Worm (Caenorhabditis elegans) whole organism, late embryonic: ENCODE data around the gene Y43F8C.15.
"Not testable (repeated sequence)": the region's sequence is repeated elsewhere in the genome, so short reads cannot be mapped to it uniquely, and the experiment has no call there.

ENCODE experiments used
- C38D4.7 ChIP-seq: fragments of 200-800 bp; sonication (Bioruptor generic); optimal IDR thresholded peaks from 2 replicates; lab custom pipeline; 2018; ENCODE audit warnings: mild to moderate bottlenecking, missing genetic modification characterization, moderate library complexity, missing compliant biosample characterization
- K09A11.1 ChIP-seq: sonication (generic microtip); optimal IDR thresholded peaks from 2 replicates; lab custom pipeline; 2017; ENCODE audit warnings: antibody characterized with exemption, mild to moderate bottlenecking, missing genetic modification characterization, missing compliant biosample characterization; ENCODE audit not compliant: insufficient read depth
- ahr-1 ChIP-seq: sonication (generic microtip); optimal IDR thresholded peaks from 2 replicates; lab custom pipeline; 2016; ENCODE audit warnings: missing genetic modification characterization, missing compliant biosample characterization
- ceh-14 ChIP-seq: sonication (generic microtip); optimal IDR thresholded peaks from 2 replicates; lab custom pipeline; 2016; ENCODE audit warnings: missing genotype, missing genetic modification characterization, missing compliant biosample characterization
- ceh-19 ChIP-seq: fragments of 200-800 bp; sonication (Bioruptor generic); optimal IDR thresholded peaks from 2 replicates; lab custom pipeline; 2018; ENCODE audit warnings: mild to moderate bottlenecking, missing genetic modification characterization, missing compliant biosample characterization
- ceh-2 ChIP-seq: sonication (generic microtip); optimal IDR thresholded peaks from 2 replicates; lab custom pipeline; 2016; ENCODE audit warnings: missing genotype, missing genetic modification characterization, missing compliant biosample characterization
- ceh-24 ChIP-seq: sonication (generic microtip); optimal IDR thresholded peaks from 2 replicates; lab custom pipeline; 2016; ENCODE audit warnings: mild to moderate bottlenecking, missing genetic modification characterization, missing compliant biosample characterization
- ceh-30 ChIP-seq: fragments of 150-350 bp; optimal IDR thresholded peaks from 2 replicates; lab custom pipeline; 2014; ENCODE audit warnings: missing biosample characterization, missing genetic modification characterization
- ceh-34 ChIP-seq: sonication (generic microtip); optimal IDR thresholded peaks from 2 replicates; lab custom pipeline; 2016; ENCODE audit warnings: mild to moderate bottlenecking, missing genetic modification characterization, missing compliant biosample characterization
- ceh-48 ChIP-seq: sonication (generic microtip); optimal IDR thresholded peaks from 2 replicates; lab custom pipeline; 2016; ENCODE audit warnings: missing genetic modification characterization, inconsistent platforms, missing compliant biosample characterization
- elt-2 ChIP-seq: sonication (generic microtip); optimal IDR thresholded peaks from 2 replicates; lab custom pipeline; 2016; ENCODE audit warnings: missing genetic modification reagents, missing genetic modification characterization, missing compliant biosample characterization
- elt-4 ChIP-seq: sonication (generic microtip); optimal IDR thresholded peaks from 2 replicates; lab custom pipeline; 2016; ENCODE audit warnings: missing genetic modification characterization, missing compliant biosample characterization
- ets-4 ChIP-seq: sonication (generic microtip); optimal IDR thresholded peaks from 2 replicates; lab custom pipeline; 2016; ENCODE audit warnings: missing genetic modification characterization, missing compliant biosample characterization
- eyg-1 ChIP-seq: sonication (generic microtip); optimal IDR thresholded peaks from 2 replicates; lab custom pipeline; 2016; ENCODE audit warnings: missing genotype, missing genetic modification characterization, missing compliant biosample characterization
- fax-1 ChIP-seq: sonication (generic microtip); optimal IDR thresholded peaks from 2 replicates; lab custom pipeline; 2016; ENCODE audit warnings: missing genotype, missing genetic modification characterization, missing compliant biosample characterization
- gmeb-2 ChIP-seq: sonication (generic microtip); optimal IDR thresholded peaks from 2 replicates; lab custom pipeline; 2016; ENCODE audit warnings: missing genetic modification characterization, inconsistent platforms, missing compliant biosample characterization
- hlh-13 ChIP-seq: fragments of 200-800 bp; sonication (Bioruptor generic); optimal IDR thresholded peaks from 2 replicates; lab custom pipeline; 2018; ENCODE audit warnings: mild to moderate bottlenecking, missing genetic modification characterization, missing compliant biosample characterization
- hlh-15 ChIP-seq: sonication (generic microtip); optimal IDR thresholded peaks from 2 replicates; lab custom pipeline; 2016; ENCODE audit warnings: missing genetic modification characterization, missing compliant biosample characterization
- hlh-8 ChIP-seq: sonication (generic microtip); optimal IDR thresholded peaks from 2 replicates; lab custom pipeline; 2016; ENCODE audit warnings: missing genotype, missing genetic modification characterization, missing compliant biosample characterization
- lim-6 ChIP-seq: sonication (generic microtip); optimal IDR thresholded peaks from 2 replicates; lab custom pipeline; 2016; ENCODE audit warnings: missing genetic modification characterization, missing compliant biosample characterization
- mec-3 ChIP-seq: sonication (generic microtip); optimal IDR thresholded peaks from 2 replicates; lab custom pipeline; 2016; ENCODE audit warnings: borderline replicate concordance, missing genetic modification characterization, missing compliant biosample characterization
- nfya-1 ChIP-seq: sonication (generic microtip); optimal IDR thresholded peaks from 2 replicates; lab custom pipeline; 2017; ENCODE audit warnings: missing genetic modification characterization, mild to moderate bottlenecking, missing compliant biosample characterization, antibody characterized with exemption, moderate library complexity
- nhr-232 ChIP-seq: sonication (generic microtip); optimal IDR thresholded peaks from 2 replicates; lab custom pipeline; 2016; ENCODE audit warnings: missing genetic modification characterization, missing compliant biosample characterization
- pat-9 ChIP-seq: fragments of 200-800 bp; sonication (Bioruptor generic); optimal IDR thresholded peaks from 2 replicates; lab custom pipeline; 2018; ENCODE audit warnings: mild to moderate bottlenecking, missing genetic modification characterization, moderate library complexity, missing compliant biosample characterization
- pqm-1 ChIP-seq: sonication (generic microtip); optimal IDR thresholded peaks from 2 replicates; lab custom pipeline; 2016; ENCODE audit warnings: missing genetic modification characterization, missing compliant biosample characterization
- sdc-2 ChIP-seq: sonication (generic microtip); optimal IDR thresholded peaks from 2 replicates; lab custom pipeline; 2016; ENCODE audit warnings: missing genotype, missing genetic modification characterization, missing compliant biosample characterization
- sox-2 ChIP-seq: fragments of 200-800 bp; sonication (Bioruptor generic); IDR thresholded peaks from 2 replicates; pipeline ENCODE4 v1.3.6; 2022; ENCODE audit warnings: missing genetic modification reagents, missing genetic modification characterization, missing compliant biosample characterization
- syd-9 ChIP-seq: sonication (generic microtip); optimal IDR thresholded peaks from 2 replicates; lab custom pipeline; 2016; ENCODE audit warnings: mild to moderate bottlenecking, missing genetic modification characterization, moderate library complexity, missing compliant biosample characterization
- tbx-7 ChIP-seq: sonication (generic microtip); optimal IDR thresholded peaks from 2 replicates; lab custom pipeline; 2016; ENCODE audit warnings: missing genotype, missing genetic modification characterization, missing compliant biosample characterization
- ttx-3 ChIP-seq: sonication (generic microtip); optimal IDR thresholded peaks from 2 replicates; lab custom pipeline; 2016; ENCODE audit warnings: missing genetic modification reagents, missing genetic modification characterization, missing compliant biosample characterization
- unc-3 ChIP-seq, 2 experiments: fragments of 200-800 bp in 1 of 2; sonication (Bioruptor generic) in 1 of 2; sonication (generic microtip) in 1 of 2; conservative IDR thresholded peaks in 1 of 2; optimal IDR thresholded peaks in 1 of 2; 2 replicates each; pipeline versions ENCODE4 v1.3.6 to Lab custom; 2016 to 2022; ENCODE audit warnings: missing compliant biosample characterization in 2 of 2, missing genetic modification characterization in 2 of 2, missing genetic modification reagents in 1 of 2
- unc-42 ChIP-seq: sonication (generic microtip); optimal IDR thresholded peaks from 2 replicates; lab custom pipeline; 2016; ENCODE audit warnings: missing genotype, missing genetic modification characterization, missing compliant biosample characterization
- unc-86 ChIP-seq: sonication (generic microtip); optimal IDR thresholded peaks from 2 replicates; lab custom pipeline; 2016; ENCODE audit warnings: missing genetic modification characterization, missing compliant biosample characterization

Gene Y43F8C.15

DNA sequence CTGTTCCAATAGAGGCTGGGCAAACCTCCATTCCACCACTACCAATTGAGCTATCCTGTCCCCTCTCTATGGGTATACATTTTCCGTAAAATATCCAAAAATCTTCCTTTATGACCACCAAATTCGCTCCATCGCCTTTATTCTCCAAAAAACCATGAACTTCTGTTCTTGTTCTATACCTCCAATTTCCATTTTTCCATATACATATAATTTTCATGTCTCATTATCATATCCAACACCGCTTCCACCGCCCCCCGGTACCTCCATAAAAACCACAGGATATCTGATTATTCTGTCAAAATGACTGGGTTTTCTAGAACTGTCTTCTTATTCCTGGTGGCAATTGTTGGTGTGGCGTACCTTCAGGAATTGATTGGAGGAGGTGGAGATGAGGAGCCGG, 5.4 kb upstream of the Y43F8C.15 start, which contains the start of gene Y43F8C.17:
TSS of gene Y43F8C.17 (plus strand) at position 301 of the 400 bp plus-strand sequence.
- no peak for TF ChIP-seq nfya-1 (tag; lab: Kevin White, UChicago)
- no peak for TF ChIP-seq tbx-7 (tag; lab: Kevin White, UChicago)
- TF ChIP-seq gmeb-2 (tag; lab: Kevin White, UChicago) = no peak
- no peak for TF ChIP-seq K09A11.1 (tag; lab: Kevin White, UChicago)
- no peak for TF ChIP-seq unc-42 (tag; lab: Kevin White, UChicago)
- no peak for TF ChIP-seq ceh-30 (tag; lab: Kevin White, UChicago)
- TF ChIP-seq lim-6 (tag; lab: Kevin White, UChicago) = no peak
- TF ChIP-seq unc-3 (GFP tag; conservative IDR thresholded peaks at IDR 0.05; lab: Robert Waterston, UW) = no peak
- TF ChIP-seq unc-3 (tag; optimal IDR thresholded peaks at IDR 0.05; lab: Kevin White, UChicago) = no peak
- no peak for TF ChIP-seq sox-2 (GFP tag; lab: Robert Waterston, UW)
- TF ChIP-seq ceh-14 (tag; lab: Kevin White, UChicago) = no peak
- no peak for TF ChIP-seq ceh-48 (tag; lab: Kevin White, UChicago)
- TF ChIP-seq ceh-19 (GFP tag; lab: Kevin White, UChicago) = no peak
- no peak for TF ChIP-seq eyg-1 (tag; lab: Kevin White, UChicago)
- no peak for TF ChIP-seq hlh-8 (tag; lab: Kevin White, UChicago)
- no peak for TF ChIP-seq elt-4
- TF ChIP-seq ceh-34 (tag; lab: Kevin White, UChicago) = no peak
- no peak for TF ChIP-seq C38D4.7 (GFP tag; lab: Kevin White, UChicago)
- TF ChIP-seq mec-3 (tag; lab: Kevin White, UChicago) = no peak

DNA sequence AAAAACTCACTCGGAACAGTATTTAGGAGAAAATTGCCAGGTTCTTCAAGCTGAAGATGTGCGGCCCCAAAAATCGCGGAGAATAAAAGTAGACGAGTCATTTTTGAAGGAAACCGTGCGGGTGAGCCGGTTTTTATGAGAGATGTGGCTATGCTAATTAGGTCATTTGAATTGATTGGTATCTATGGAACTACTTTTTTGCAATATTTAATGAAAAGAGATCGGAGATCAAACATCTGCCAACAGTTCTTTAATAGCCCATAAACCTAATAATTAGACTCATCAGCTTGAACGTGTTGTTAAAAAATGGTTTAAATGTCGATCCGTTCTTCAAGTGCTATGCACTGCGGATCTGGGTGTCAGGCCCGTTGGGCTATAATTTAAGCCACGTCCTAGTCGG, 5.0 kb upstream of the Y43F8C.15 start, which contains the start of gene Y43F8C.16:
TSS of gene Y43F8C.16 (minus strand) at position 101 of the 400 bp plus-strand sequence.
- TF ChIP-seq gmeb-2 (tag; lab: Kevin White, UChicago) (no peak), ceh-2 (tag; lab: Kevin White, UChicago) (no peak), sdc-2 (no peak), syd-9 (tag; lab: Kevin White, UChicago) (no peak), elt-2 (tag; lab: Kevin White, UChicago) (no peak), ceh-24 (tag; lab: Kevin White, UChicago) (no peak), ahr-1 (no peak), ceh-30 (tag; lab: Kevin White, UChicago) (no peak), fax-1 (tag; lab: Kevin White, UChicago) (no peak), unc-3 (GFP tag; conservative IDR thresholded peaks at IDR 0.05; lab: Robert Waterston, UW) (no peak), unc-3 (tag; optimal IDR thresholded peaks at IDR 0.05; lab: Kevin White, UChicago) (no peak), pat-9 (tag; lab: Kevin White, UChicago) (no peak)
- TF ChIP-seq, all 69 proteins: peak for 0

DNA sequence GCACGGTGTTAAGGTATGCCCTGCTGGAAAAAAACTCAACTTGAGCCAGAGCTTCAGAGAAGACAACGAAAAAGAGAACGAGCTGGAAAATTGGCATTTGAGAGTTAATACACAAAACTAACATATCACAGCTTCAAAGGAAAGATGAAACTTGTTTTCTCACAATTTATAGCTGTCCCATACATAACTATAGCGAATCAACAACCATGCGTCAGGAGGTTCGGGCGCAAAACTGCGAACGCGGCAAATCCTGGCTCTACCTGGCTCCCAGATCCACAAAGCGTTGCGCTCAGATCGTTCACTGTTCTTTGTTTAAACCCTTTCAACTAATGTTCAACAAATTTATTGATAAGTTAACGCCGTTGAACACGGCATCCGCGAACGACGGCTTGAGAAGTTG, 1.2 kb upstream of the Y43F8C.15 start, which contains the start of gene Y43F8C.23:
TSS of gene Y43F8C.23 (minus strand) at position 101 of the 400 bp plus-strand sequence.
- not testable (repeated sequence) for TF ChIP-seq hlh-13; nfya-1 (tag; lab: Kevin White, UChicago); hlh-15 (tag; lab: Kevin White, UChicago)

DNA sequence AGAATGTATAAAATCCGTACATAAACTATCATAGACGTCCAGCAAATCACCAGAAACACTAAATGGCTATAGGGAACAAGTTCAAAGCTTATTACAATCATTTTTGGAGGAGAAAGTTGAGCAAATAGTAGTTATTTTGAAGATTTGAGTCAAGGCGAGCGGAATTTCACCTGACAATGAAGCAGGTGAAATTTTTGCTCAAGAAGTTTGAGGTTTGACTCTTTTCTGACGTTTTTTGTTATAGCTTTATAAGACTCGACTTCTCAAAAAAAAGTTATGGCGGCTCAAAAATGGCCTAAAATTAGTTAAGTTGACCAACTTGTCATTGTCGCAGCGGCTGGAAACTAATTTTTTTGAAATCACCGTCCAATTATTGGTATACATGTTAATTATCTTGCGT, 1.6 kb downstream of the Y43F8C.15 start, which contains the start of gene srv-3:
TSS of gene srv-3 (minus strand) at position 101 of the 400 bp plus-strand sequence.
- no peak for TF ChIP-seq ceh-2 (tag; lab: Kevin White, UChicago)
- TF ChIP-seq hlh-13 = no peak
- no peak for TF ChIP-seq sdc-2
- no peak for TF ChIP-seq ttx-3 (tag; lab: Kevin White, UChicago)
- no peak for TF ChIP-seq nhr-232 (tag; lab: Kevin White, UChicago)
- TF ChIP-seq ets-4 (tag; lab: Kevin White, UChicago) = no peak
- no peak for TF ChIP-seq unc-86 (tag; lab: Kevin White, UChicago)
- TF ChIP-seq pqm-1 (tag; lab: Kevin White, UChicago) = no peak
- TF ChIP-seq ceh-19 (GFP tag; lab: Kevin White, UChicago) = no peak
- TF ChIP-seq, all 69 proteins: peak for 0
